Fruit fly (Drosophila melanogaster) whole organism, prepupa: ENCODE measurements around the gene CG13901.

ENCODE experiments used
- Blimp-1 ChIP-seq: fragments of 200-800 bp; sonication (Bioruptor generic); optimal IDR thresholded peaks from 3 replicates; lab custom pipeline; 2017; ENCODE audit warnings: missing biosample characterization, missing genetic modification characterization, mild to moderate bottlenecking, moderate library complexity, missing genetic modification reagents
- CG10631 ChIP-seq: fragments of 200-800 bp; sonication (Bioruptor generic); optimal IDR thresholded peaks from 2 replicates; lab custom pipeline; 2016; ENCODE audit warnings: missing biosample characterization, missing genetic modification characterization
- CG10669 ChIP-seq: fragments of 200-800 bp; sonication (Bioruptor generic); optimal IDR thresholded peaks from 3 replicates; lab custom pipeline; 2018; ENCODE audit warnings: missing biosample characterization, mild to moderate bottlenecking, missing genetic modification characterization, moderate library complexity
- CG11294 ChIP-seq: fragments of 200-800 bp; sonication (Bioruptor generic); IDR thresholded peaks from 2 replicates; pipeline ENCODE4 v1.3.6; 2022; ENCODE audit warnings: missing biosample characterization, missing genetic modification characterization
- CG11762 ChIP-seq: fragments of 200-800 bp; sonication (Bioruptor generic); optimal IDR thresholded peaks from 3 replicates; lab custom pipeline; 2016; ENCODE audit warnings: missing biosample characterization, missing genetic modification characterization; ENCODE audit not compliant: insufficient read depth
- CG11902 ChIP-seq: fragments of 200-800 bp; sonication (Bioruptor generic); optimal IDR thresholded peaks from 3 replicates; lab custom pipeline; 2016; ENCODE audit warnings: missing biosample characterization, missing genetic modification characterization
- CG15336 ChIP-seq: fragments of 200-800 bp; sonication (Bioruptor generic); IDR thresholded peaks from 2 replicates; pipeline ENCODE4 v1.3.6; 2022; ENCODE audit warnings: missing biosample characterization, missing genetic modification characterization
- CG1621 ChIP-seq: fragments of 200-800 bp; sonication (Bioruptor generic); optimal IDR thresholded peaks from 3 replicates; lab custom pipeline; 2018; ENCODE audit warnings: missing biosample characterization, mild to moderate bottlenecking, missing genetic modification characterization
- CG3032 ChIP-seq: fragments of 200-800 bp; optimal IDR thresholded peaks from 2 replicates; lab custom pipeline; 2019; ENCODE audit warnings: missing biosample characterization, mild to moderate bottlenecking, missing genetic modification characterization, moderate library complexity
- CG31627 ChIP-seq: fragments of 200-800 bp; sonication (Bioruptor generic); optimal IDR thresholded peaks from 3 replicates; lab custom pipeline; 2016; ENCODE audit warnings: missing biosample characterization, missing genetic modification characterization
- CG32006 ChIP-seq: fragments of 200-800 bp; sonication (Bioruptor generic); optimal IDR thresholded peaks from 3 replicates; lab custom pipeline; 2017; ENCODE audit warnings: missing biosample characterization, mild to moderate bottlenecking, missing genetic modification characterization
- CG34406 ChIP-seq: fragments of 200-800 bp; sonication (Bioruptor generic); optimal IDR thresholded peaks from 3 replicates; lab custom pipeline; 2016; ENCODE audit warnings: missing biosample characterization, missing genetic modification characterization
- CG3919 ChIP-seq: fragments of 200-800 bp; sonication (Bioruptor generic); optimal IDR thresholded peaks from 3 replicates; lab custom pipeline; 2016; ENCODE audit warnings: missing biosample characterization, missing genetic modification characterization
- CG6163 ChIP-seq: fragments of 200-800 bp; sonication (Bioruptor generic); IDR thresholded peaks from 3 replicates; pipeline ENCODE4 v1.3.6; 2022; ENCODE audit warnings: missing biosample characterization, missing genetic modification characterization
- CG6792 ChIP-seq: fragments of 200-800 bp; sonication (Bioruptor generic); optimal IDR thresholded peaks from 3 replicates; lab custom pipeline; 2016; ENCODE audit warnings: missing biosample characterization, missing genetic modification characterization
- CG6808 ChIP-seq: fragments of 200-800 bp; sonication (Bioruptor generic); optimal IDR thresholded peaks from 3 replicates; lab custom pipeline; 2017; ENCODE audit warnings: missing biosample characterization, missing genetic modification characterization, mild to moderate bottlenecking, moderate library complexity, missing genetic modification reagents
- CG7368 ChIP-seq: fragments of 200-800 bp; sonication (Bioruptor generic); optimal IDR thresholded peaks from 3 replicates; lab custom pipeline; 2016; ENCODE audit warnings: missing biosample characterization, missing genetic modification characterization
- CG8119 ChIP-seq: fragments of 200-800 bp; sonication (Bioruptor generic); IDR thresholded peaks from 3 replicates; pipeline ENCODE4 v1.3.6; 2022; ENCODE audit warnings: missing biosample characterization, missing genetic modification characterization
- CG8319 ChIP-seq: fragments of 200-800 bp; sonication (Bioruptor generic); optimal IDR thresholded peaks from 3 replicates; lab custom pipeline; 2016; ENCODE audit warnings: missing biosample characterization, missing genetic modification characterization
- CG9139 ChIP-seq: fragments of 200-800 bp; sonication (Bioruptor generic); optimal IDR thresholded peaks from 3 replicates; lab custom pipeline; 2017; ENCODE audit warnings: missing biosample characterization, mild to moderate bottlenecking, missing genetic modification characterization
- Eip75B ChIP-seq: fragments of 200-800 bp; sonication (Bioruptor generic); optimal IDR thresholded peaks from 3 replicates; lab custom pipeline; 2016; ENCODE audit warnings: missing biosample characterization, missing genetic modification characterization
- Eip78C ChIP-seq: fragments of 200-800 bp; sonication (Bioruptor generic); peaks from one replicate; lab custom pipeline; 2016; ENCODE audit warnings: missing biosample characterization, missing genetic modification characterization
- Ets96B ChIP-seq: fragments of 200-800 bp; optimal IDR thresholded peaks from 2 replicates; lab custom pipeline; 2019; ENCODE audit warnings: missing biosample characterization, mild to moderate bottlenecking, missing genetic modification characterization, moderate library complexity
- Gug ChIP-seq: fragments of 200-800 bp; sonication (Bioruptor generic); IDR thresholded peaks from 2 replicates; pipeline ENCODE4 v1.3.6; 2022; ENCODE audit warnings: missing biosample characterization, missing genetic modification characterization
- Hr38 ChIP-seq: sonication (Bioruptor generic); optimal IDR thresholded peaks from 2 replicates; lab custom pipeline; 2016; ENCODE audit warnings: missing biosample characterization, missing genetic modification characterization
- Hr39 ChIP-seq: fragments of 200-800 bp; sonication (Bioruptor generic); optimal IDR thresholded peaks from 2 replicates; lab custom pipeline; 2016; ENCODE audit warnings: missing biosample characterization, missing genetic modification characterization
- Hr4 ChIP-seq: fragments of 200-800 bp; sonication (Bioruptor generic); optimal IDR thresholded peaks from 3 replicates; lab custom pipeline; 2016; ENCODE audit warnings: missing biosample characterization, missing genetic modification characterization
- Lpt ChIP-seq: fragments of 200-800 bp; sonication (Bioruptor generic); optimal IDR thresholded peaks from 3 replicates; lab custom pipeline; 2016; ENCODE audit warnings: missing biosample characterization, missing genetic modification characterization
- Met ChIP-seq: fragments of 200-800 bp; sonication (Bioruptor generic); optimal IDR thresholded peaks from 3 replicates; lab custom pipeline; 2016; ENCODE audit warnings: missing biosample characterization, missing genetic modification characterization
- OdsH ChIP-seq: fragments of 200-800 bp; sonication (Bioruptor generic); optimal IDR thresholded peaks from 3 replicates; lab custom pipeline; 2016; ENCODE audit warnings: missing biosample characterization, missing genetic modification characterization
- Sox102F ChIP-seq: fragments of 200-800 bp; sonication (Bioruptor generic); optimal IDR thresholded peaks from 2 replicates; lab custom pipeline; 2016; ENCODE audit warnings: missing biosample characterization, mild to moderate bottlenecking, missing genetic modification characterization
- Sox14 ChIP-seq: fragments of 200-800 bp; sonication (Bioruptor generic); optimal IDR thresholded peaks from 3 replicates; lab custom pipeline; 2016; ENCODE audit warnings: missing biosample characterization, missing genetic modification characterization
- Sox15 ChIP-seq: fragments of 200-800 bp; sonication (Bioruptor generic); optimal IDR thresholded peaks from 3 replicates; lab custom pipeline; 2016; ENCODE audit warnings: missing biosample characterization, missing genetic modification characterization
- acj6 ChIP-seq: fragments of 200-800 bp; sonication (Bioruptor generic); optimal IDR thresholded peaks from 3 replicates; lab custom pipeline; 2016; ENCODE audit warnings: missing biosample characterization, missing genetic modification characterization
- cyc ChIP-seq: fragments of 200-800 bp; sonication (Bioruptor generic); optimal IDR thresholded peaks from 3 replicates; lab custom pipeline; 2016; ENCODE audit warnings: missing biosample characterization, missing genetic modification characterization
- dsx ChIP-seq: fragments of 200-800 bp; optimal IDR thresholded peaks from 3 replicates; lab custom pipeline; 2019; ENCODE audit warnings: missing biosample characterization, mild to moderate bottlenecking, missing genetic modification characterization, moderate library complexity; ENCODE audit not compliant: poor library complexity, severe bottlenecking
- eg ChIP-seq: fragments of 200-800 bp; sonication (Bioruptor generic); IDR thresholded peaks from 3 replicates; pipeline ENCODE4 v1.3.6; 2022; ENCODE audit warnings: missing biosample characterization, missing genetic modification characterization
- esn ChIP-seq: fragments of 200-800 bp; sonication (Bioruptor generic); optimal IDR thresholded peaks from 2 replicates; lab custom pipeline; 2016; ENCODE audit warnings: missing biosample characterization, mild to moderate bottlenecking, missing genetic modification characterization, moderate library complexity
- fd59A ChIP-seq: fragments of 200-800 bp; sonication (Bioruptor generic); optimal IDR thresholded peaks from 2 replicates; lab custom pipeline; 2017; ENCODE audit warnings: missing biosample characterization, mild to moderate bottlenecking, missing genetic modification characterization, missing genetic modification reagents
- fkh ChIP-seq: fragments of 200-800 bp; sonication (Bioruptor generic); optimal IDR thresholded peaks from 3 replicates; lab custom pipeline; 2017; ENCODE audit warnings: missing biosample characterization, mild to moderate bottlenecking, missing genetic modification characterization, moderate library complexity
- salr ChIP-seq, 2 experiments: fragments of 200-800 bp; sonication (Bioruptor generic); optimal IDR thresholded peaks; 3 replicates each; lab custom pipeline; 2016 to 2018; ENCODE audit warnings: missing biosample characterization in 2 of 2, missing genetic modification characterization in 2 of 2, mild to moderate bottlenecking in 1 of 2
- svp ChIP-seq: fragments of 200-800 bp; sonication (Bioruptor generic); peaks from one replicate; lab custom pipeline; 2016; ENCODE audit warnings: missing biosample characterization, missing genetic modification characterization
- topi ChIP-seq: fragments of 200-800 bp; sonication (Bioruptor generic); optimal IDR thresholded peaks from 3 replicates; lab custom pipeline; 2016; ENCODE audit warnings: missing biosample characterization, missing genetic modification characterization

Gene CG13901

DNA sequence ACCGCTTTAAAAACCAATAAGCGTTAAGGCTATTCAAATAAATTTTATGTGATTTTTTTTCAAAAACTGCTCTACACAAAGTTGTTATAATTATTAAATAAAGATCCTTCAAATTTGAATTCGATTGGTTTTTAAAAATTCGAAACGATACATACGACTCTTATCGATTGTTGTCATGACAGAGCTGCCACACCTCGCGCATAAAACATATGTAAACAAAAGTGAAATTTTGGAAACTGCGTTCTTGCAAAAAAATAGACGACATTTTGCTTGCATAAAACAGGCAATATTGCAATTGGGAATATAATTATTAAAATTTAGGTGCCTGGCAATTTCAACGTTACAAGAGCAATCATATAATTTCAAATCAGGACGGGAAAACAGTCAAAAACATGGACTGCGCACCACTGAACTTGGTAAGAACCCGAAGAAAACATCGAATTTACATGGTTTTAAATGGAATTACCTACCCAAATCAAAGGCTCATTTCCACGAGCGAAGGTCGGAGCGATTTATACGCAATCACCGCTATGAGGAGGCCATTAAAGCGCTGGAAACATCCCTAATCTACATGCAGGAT, 2.1 kb downstream of the CG13901 start, which contains the start of gene CG42554:
CG42554 (plus strand) TSS at position 229 of the 580 bp plus-strand sequence.
- TF ChIP-seq CG11294 (GFP tag; lab: Robert Waterston, UW) (no peak), CG3032 (tag; lab: Kevin White, UChicago) (no peak), fkh (peak; percentile 94), Blimp-1 (GFP tag; lab: Kevin White, UChicago) (peak; percentile 79), Eip78C (GFP tag; lab: Kevin White, UChicago) (peak; percentile 11)

DNA sequence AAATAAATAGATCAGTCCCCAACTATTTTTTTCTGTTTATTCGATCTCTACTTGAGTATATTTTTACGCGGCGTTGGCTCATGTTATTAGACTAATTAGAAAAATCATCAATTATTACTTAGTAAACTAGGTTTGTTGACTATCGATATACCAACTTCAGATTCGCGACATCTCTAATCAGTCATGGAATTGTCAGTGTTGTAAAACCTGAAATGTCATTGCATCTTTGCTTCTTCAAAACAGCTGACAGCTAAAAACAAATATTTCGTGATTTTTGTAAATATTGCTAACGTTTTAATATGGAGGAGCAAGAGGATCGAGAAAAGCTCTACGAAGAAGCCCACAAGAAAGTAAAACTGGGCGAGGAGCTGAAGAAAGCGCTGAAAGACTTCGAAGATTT, 3.7 kb downstream of the CG13901 start, which contains the start of gene CG42553:
CG42553 (plus strand) TSS at position 216 of the 400 bp plus-strand sequence.
- no peak for TF ChIP-seq Hr4 (GFP tag; lab: Kevin White, UChicago)
- TF ChIP-seq fkh = peak; percentile 66
- no peak for TF ChIP-seq CG6792 (GFP tag; lab: Kevin White, UChicago)
- TF ChIP-seq eg (GFP tag; lab: Robert Waterston, UW) = no peak
- no peak for TF ChIP-seq acj6 (GFP tag; lab: Kevin White, UChicago)
- no peak for TF ChIP-seq salr (GFP tag; optimal IDR thresholded peaks at IDR 0.05; lab: Kevin White, UChicago)

DNA sequence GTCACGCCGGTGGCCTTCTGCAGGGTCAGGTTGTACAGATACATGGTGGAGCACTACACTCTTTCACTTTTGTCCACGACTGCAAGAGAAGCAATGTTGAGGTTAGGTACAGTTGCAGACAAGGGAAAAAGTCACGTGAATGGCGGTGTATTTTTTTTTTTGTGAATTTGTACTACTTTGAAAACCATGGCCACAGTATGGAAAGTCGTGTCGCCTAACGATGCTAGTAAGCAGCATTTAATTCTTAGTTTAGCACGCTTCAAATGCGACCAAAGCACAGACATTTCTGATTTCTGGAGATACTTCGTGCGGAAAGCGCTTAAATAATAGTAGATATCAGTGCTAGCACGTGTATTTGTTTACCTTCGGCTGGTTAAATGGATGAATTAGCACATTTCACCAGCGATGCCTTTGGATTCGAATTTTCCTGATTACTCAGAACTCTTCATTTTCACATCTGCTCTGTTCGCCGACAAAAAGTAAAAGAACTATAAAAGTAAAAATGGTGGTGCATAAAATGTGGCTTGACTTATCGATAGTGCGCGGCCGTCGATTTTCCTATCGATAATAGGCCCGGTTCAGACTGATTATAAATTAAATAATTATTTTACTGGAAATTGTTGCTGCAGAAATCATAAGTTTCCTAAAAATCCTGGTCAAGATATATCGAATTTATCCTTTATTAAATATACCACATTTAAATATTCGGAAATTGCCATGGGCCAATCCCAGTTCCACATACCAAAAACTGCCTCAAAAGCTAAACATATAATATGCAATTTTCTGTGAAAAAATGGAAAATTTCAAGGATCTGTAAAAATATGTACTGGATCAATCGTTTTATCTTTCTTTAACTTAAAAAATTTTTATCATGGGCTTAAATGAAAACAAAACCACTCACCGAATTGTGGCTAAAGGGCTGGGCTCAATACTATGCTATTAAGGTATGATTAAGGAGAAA, 4.4 kb downstream of the CG13901 start, which contains the start of gene Sf3b3:
Sf3b3 (minus strand) TSS at position 489 of the 961 bp plus-strand sequence.
- TF ChIP-seq CG10631 (peak; percentile 10), eg (GFP tag; lab: Robert Waterston, UW) (no peak; the same call in 2 of the 3 replicates), CG3032 (tag; lab: Kevin White, UChicago) (no peak), Sox15 (GFP tag; lab: Kevin White, UChicago) (no peak), Sox14 (GFP tag; lab: Kevin White, UChicago) (no peak), Hr4 (GFP tag; lab: Kevin White, UChicago) (no peak), svp (GFP tag; lab: Kevin White, UChicago) (no peak), Hr39 (GFP tag; lab: Kevin White, UChicago) (no peak), CG11762 (GFP tag; lab: Kevin White, UChicago) (no peak), Eip75B (GFP tag; lab: Kevin White, UChicago) (no peak), CG9139 (GFP tag; lab: Kevin White, UChicago) (no peak), CG15336 (no peak), CG31627 (GFP tag; lab: Kevin White, UChicago) (no peak), esn (GFP tag; lab: Kevin White, UChicago) (no peak), CG8119 (no peak), CG10669 (GFP tag; lab: Kevin White, UChicago) (no peak), cyc (GFP tag; lab: Kevin White, UChicago) (peak; percentile 27), dsx (peak; percentile 40), Blimp-1 (GFP tag; lab: Kevin White, UChicago) (no peak), CG6808 (GFP tag; lab: Kevin White, UChicago) (no peak), acj6 (GFP tag; lab: Kevin White, UChicago) (no peak), CG1621 (tag; lab: Kevin White, UChicago) (no peak), Hr38 (GFP tag; lab: Kevin White, UChicago) (no peak), fd59A (GFP tag; lab: Kevin White, UChicago) (no peak), CG34406 (GFP tag; lab: Kevin White, UChicago) (no peak), CG7368 (GFP tag; lab: Kevin White, UChicago) (no peak), CG32006 (no peak), Sox102F (GFP tag; lab: Kevin White, UChicago) (no peak), Lpt (GFP tag; lab: Kevin White, UChicago) (no peak), OdsH (no peak), CG11294 (GFP tag; lab: Robert Waterston, UW) (no peak), fkh (no peak), CG3919 (GFP tag; lab: Kevin White, UChicago) (no peak), CG11902 (GFP tag; lab: Kevin White, UChicago) (peak; percentile 3), Ets96B (tag; lab: Kevin White, UChicago) (peak; percentile 11), topi (peak; percentile 9), Eip78C (GFP tag; lab: Kevin White, UChicago) (peak; percentile 78), CG6163 (GFP tag; lab: Robert Waterston, UW) (peak; percentile 51; the same call in 1 of the 3 replicates), Gug (GFP tag; lab: Robert Waterston, UW) (0 out of 2 replicates have a peak, but pooled peaks have one; percentile 18), Met (GFP tag; lab: Kevin White, UChicago) (no peak), CG8319 (GFP tag; lab: Kevin White, UChicago) (peak; percentile 17)
